Fruit fly (Drosophila melanogaster) whole organism, embryonic: ENCODE measurements around the gene CG9130.

ENCODE experiments used
- Atf3 ChIP-seq: fragments of 200-800 bp; sonication (Bioruptor generic); optimal IDR thresholded peaks from 3 replicates; lab custom pipeline; 2016; ENCODE audit warnings: missing biosample characterization, missing genetic modification characterization
- BEAF-32 ChIP-seq: fragments of 200-800 bp; sonication (Bioruptor generic); optimal IDR thresholded peaks from 3 replicates; lab custom pipeline; 2017; ENCODE audit warnings: missing biosample characterization, missing genetic modification characterization, mild to moderate bottlenecking, moderate library complexity, missing genetic modification reagents
- Bgb ChIP-seq: fragments of 200-800 bp; sonication (Bioruptor generic); IDR thresholded peaks from 2 replicates; pipeline ENCODE4 v1.3.6; 2022; ENCODE audit warnings: missing biosample characterization, missing genetic modification characterization; ENCODE audit not compliant: partially characterized antibody
- CG11247 ChIP-seq: fragments of 200-800 bp; sonication (Bioruptor generic); IDR thresholded peaks from 2 replicates; pipeline ENCODE4 v1.3.6; 2022; ENCODE audit warnings: missing biosample characterization, missing genetic modification characterization
- CG11696 ChIP-seq: fragments of 200-800 bp; sonication (Bioruptor generic); IDR thresholded peaks from 2 replicates; pipeline ENCODE4 v1.3.6; 2022; ENCODE audit warnings: missing biosample characterization, missing genetic modification characterization
- CG12155 ChIP-seq: fragments of 200-800 bp; sonication (Bioruptor generic); optimal IDR thresholded peaks from 3 replicates; lab custom pipeline; 2016; ENCODE audit warnings: missing biosample characterization, missing genetic modification characterization
- CG13287 ChIP-seq: fragments of 200-800 bp; sonication (Bioruptor generic); IDR thresholded peaks from 2 replicates; pipeline ENCODE4 v1.3.6; 2022; ENCODE audit warnings: missing biosample characterization, missing genetic modification characterization; ENCODE audit not compliant: partially characterized antibody
- CG14710 ChIP-seq: fragments of 200-800 bp; sonication (Bioruptor generic); optimal IDR thresholded peaks from 3 replicates; lab custom pipeline; 2019; ENCODE audit warnings: missing biosample characterization, mild to moderate bottlenecking, missing genetic modification characterization, moderate library complexity
- CG14860 ChIP-seq: fragments of 200-800 bp; sonication (Bioruptor generic); IDR thresholded peaks from 3 replicates; pipeline ENCODE4 v1.3.6; 2022; ENCODE audit warnings: missing biosample characterization, missing genetic modification characterization; ENCODE audit not compliant: partially characterized antibody
- CG1603 ChIP-seq: fragments of 200-800 bp; sonication (Bioruptor generic); optimal IDR thresholded peaks from 2 replicates; lab custom pipeline; 2019; ENCODE audit warnings: missing biosample characterization, mild to moderate bottlenecking, missing genetic modification characterization, moderate library complexity
- CG16813 ChIP-seq: fragments of 200-800 bp; sonication (Bioruptor generic); IDR thresholded peaks from 3 replicates; pipeline ENCODE4 v1.3.6; 2022; ENCODE audit warnings: missing biosample characterization, missing genetic modification characterization; ENCODE audit not compliant: partially characterized antibody
- CG17829 ChIP-seq: fragments of 200-800 bp; optimal IDR thresholded peaks from 2 replicates; lab custom pipeline; 2019; ENCODE audit warnings: missing biosample characterization, mild to moderate bottlenecking, missing genetic modification characterization, moderate library complexity
- CG18599 ChIP-seq: fragments of 200-800 bp; sonication (Bioruptor generic); optimal IDR thresholded peaks from 3 replicates; lab custom pipeline; 2017; ENCODE audit warnings: missing biosample characterization, missing genetic modification characterization, mild to moderate bottlenecking, moderate library complexity, missing genetic modification reagents
- CG2116 ChIP-seq: fragments of 200-800 bp; sonication (Bioruptor generic); optimal IDR thresholded peaks from 3 replicates; lab custom pipeline; 2018; ENCODE audit warnings: missing biosample characterization, mild to moderate bottlenecking, missing genetic modification characterization
- CG30431 ChIP-seq: fragments of 200-800 bp; sonication (Bioruptor generic); optimal IDR thresholded peaks from 2 replicates; lab custom pipeline; 2017; ENCODE audit warnings: missing biosample characterization, missing genetic modification characterization
- CG34224 ChIP-seq: fragments of 200-800 bp; sonication (Bioruptor generic); IDR thresholded peaks from 3 replicates; pipeline ENCODE4 v1.3.6; 2022; ENCODE audit warnings: missing biosample characterization, missing genetic modification characterization; ENCODE audit not compliant: partially characterized antibody
- CG34422 ChIP-seq: fragments of 200-800 bp; sonication (Bioruptor generic); IDR thresholded peaks from 3 replicates; pipeline ENCODE4 v1.3.6; 2022; ENCODE audit warnings: missing biosample characterization, missing genetic modification characterization
- CG3847 ChIP-seq: fragments of 200-800 bp; sonication (Bioruptor generic); IDR thresholded peaks from 2 replicates; pipeline ENCODE4 v1.3.6; 2022; ENCODE audit warnings: missing biosample characterization, missing genetic modification characterization
- CG4360 ChIP-seq: fragments of 200-800 bp; sonication (Bioruptor generic); IDR thresholded peaks from 2 replicates; pipeline ENCODE4 v1.3.6; 2022; ENCODE audit warnings: missing biosample characterization, missing genetic modification characterization
- CG43689 ChIP-seq: fragments of 200-800 bp; sonication (Bioruptor generic); IDR thresholded peaks from 2 replicates; pipeline ENCODE4 v1.3.6; 2022; ENCODE audit warnings: missing biosample characterization, missing genetic modification characterization
- CG6254 ChIP-seq: fragments of 200-800 bp; sonication (Bioruptor generic); optimal IDR thresholded peaks from 3 replicates; lab custom pipeline; 2017; ENCODE audit warnings: mild to moderate bottlenecking, missing biosample characterization, missing genetic modification reagents, missing genetic modification characterization
- CG8765 ChIP-seq: fragments of 200-800 bp; sonication (Bioruptor generic); IDR thresholded peaks from 2 replicates; pipeline ENCODE4 v1.3.6; 2022; ENCODE audit warnings: missing biosample characterization, missing genetic modification characterization
- CG8924 ChIP-seq: fragments of 200-800 bp; optimal IDR thresholded peaks from 3 replicates; lab custom pipeline; 2019; ENCODE audit warnings: missing biosample characterization, mild to moderate bottlenecking, missing genetic modification characterization, moderate library complexity
- CTCF ChIP-seq: fragments of 200-800 bp; sonication (Bioruptor generic); optimal IDR thresholded peaks from 2 replicates; lab custom pipeline; 2017; ENCODE audit warnings: missing biosample characterization, mild to moderate bottlenecking, missing genetic modification characterization, moderate library complexity
- Doc3 ChIP-seq: fragments of 200-800 bp; sonication (Bioruptor generic); IDR thresholded peaks from 3 replicates; pipeline ENCODE4 v1.3.6; 2022; ENCODE audit warnings: missing biosample characterization, missing genetic modification characterization; ENCODE audit not compliant: partially characterized antibody
- MESR4 ChIP-seq: fragments of 200-800 bp; sonication (Bioruptor generic); optimal IDR thresholded peaks from 2 replicates; lab custom pipeline; 2018; ENCODE audit warnings: missing biosample characterization, mild to moderate bottlenecking, missing genetic modification characterization, moderate library complexity
- Opbp ChIP-seq: fragments of 200-800 bp; sonication (Bioruptor generic); IDR thresholded peaks from 3 replicates; pipeline ENCODE4 v1.3.6; 2022; ENCODE audit warnings: missing biosample characterization, missing genetic modification characterization; ENCODE audit not compliant: partially characterized antibody
- Sry-β ChIP-seq: fragments of 200-800 bp; sonication (Bioruptor generic); optimal IDR thresholded peaks from 2 replicates; lab custom pipeline; 2018; ENCODE audit warnings: missing biosample characterization, mild to moderate bottlenecking, missing genetic modification characterization, moderate library complexity
- chinmo ChIP-seq: fragments of 200-800 bp; sonication (Bioruptor generic); IDR thresholded peaks from 4 replicates; pipeline ENCODE4 v1.3.6; 2022; ENCODE audit warnings: missing biosample characterization, missing genetic modification characterization; ENCODE audit not compliant: partially characterized antibody
- chm ChIP-seq: fragments of 200-800 bp; sonication (Bioruptor generic); IDR thresholded peaks from 2 replicates; pipeline ENCODE4 v1.3.6; 2022; ENCODE audit warnings: missing biosample characterization, missing genetic modification characterization
- ci ChIP-seq: fragments of 200-800 bp; sonication (Bioruptor generic); IDR thresholded peaks from 3 replicates; pipeline ENCODE4 v1.3.6; 2022; ENCODE audit warnings: missing biosample characterization, missing genetic modification characterization
- croc ChIP-seq: fragments of 200-800 bp; sonication (Bioruptor generic); conservative IDR thresholded peaks from 3 replicates; pipeline ENCODE4 v1.3.6; 2022; ENCODE audit warnings: missing biosample characterization, missing genetic modification characterization
- crol ChIP-seq: fragments of 200-800 bp; sonication (Bioruptor generic); IDR thresholded peaks from 2 replicates; pipeline ENCODE4 v1.3.6; 2022; ENCODE audit warnings: missing biosample characterization, missing genetic modification characterization
- dm ChIP-seq: fragments of 200-800 bp; sonication (Bioruptor generic); optimal IDR thresholded peaks from 3 replicates; lab custom pipeline; 2016; ENCODE audit warnings: missing biosample characterization, missing genetic modification characterization
- gro ChIP-seq: fragments of 200-800 bp; sonication (Bioruptor generic); optimal IDR thresholded peaks from 2 replicates; lab custom pipeline; 2016; ENCODE audit warnings: missing biosample characterization, missing genetic modification characterization
- hkb ChIP-seq, 2 experiments: fragments of 200-800 bp in 1 of 2; fragments of >200 bp in 1 of 2; sonication (Bioruptor generic) in 1 of 2; IDR thresholded peaks in 1 of 2; optimal IDR thresholded peaks in 1 of 2; 2 replicates each; pipeline versions ENCODE4 v1.3.6 to Lab custom; 2017 to 2022; ENCODE audit warnings: missing biosample characterization in 1 of 2, missing genetic modification characterization in 1 of 2
- jing ChIP-seq: fragments of 200-800 bp; sonication (Bioruptor generic); optimal IDR thresholded peaks from 2 replicates; lab custom pipeline; 2018; ENCODE audit warnings: missing biosample characterization, mild to moderate bottlenecking, missing genetic modification characterization
- pan ChIP-seq, 4 experiments: fragments of >200 bp in 3 of 4; fragments of 200-800 bp in 1 of 4; sonication (Bioruptor generic) in 1 of 4; optimal IDR thresholded peaks in 3 of 4; IDR thresholded peaks in 1 of 4; 2 replicates each; pipeline versions ENCODE4 v1.3.6 to Lab custom; 2017 to 2022; ENCODE audit warnings: missing biosample characterization in 2 of 4, missing genetic modification characterization in 2 of 4, mixed read lengths in 1 of 4
- prd ChIP-seq, 3 experiments: fragments of >200 bp in 2 of 3; fragments of 200-800 bp in 1 of 3; sonication (Bioruptor generic) in 1 of 3; optimal IDR thresholded peaks in 2 of 3; IDR thresholded peaks in 1 of 3; 2 replicates in 2 of 3; 3 replicates in 1 of 3; pipeline versions ENCODE4 v1.3.6 to Lab custom; 2017 to 2022; ENCODE audit warnings: missing biosample characterization in 1 of 3, missing genetic modification characterization in 1 of 3
- ranshi ChIP-seq: fragments of 200-800 bp; sonication (Bioruptor generic); IDR thresholded peaks from 2 replicates; pipeline ENCODE4 v1.3.6; 2022; ENCODE audit warnings: missing biosample characterization, missing genetic modification characterization
- sc ChIP-seq, 3 experiments: fragments of >200 bp in 2 of 3; fragments of 200-800 bp in 1 of 3; sonication (Bioruptor generic) in 1 of 3; optimal IDR thresholded peaks; 2 replicates in 2 of 3; 3 replicates in 1 of 3; lab custom pipeline; 2017; ENCODE audit warnings: mild to moderate bottlenecking in 1 of 3, missing biosample characterization in 1 of 3, missing genetic modification characterization in 1 of 3, missing genetic modification reagents in 1 of 3
- slbo ChIP-seq: fragments of 200-800 bp; sonication (Bioruptor generic); IDR thresholded peaks from 2 replicates; pipeline ENCODE4 v1.3.6; 2022; ENCODE audit warnings: missing biosample characterization, missing genetic modification characterization
- sug ChIP-seq: fragments of 200-800 bp; optimal IDR thresholded peaks from 2 replicates; lab custom pipeline; 2019; ENCODE audit warnings: missing biosample characterization, mild to moderate bottlenecking, missing genetic modification characterization, moderate library complexity
- tin ChIP-seq: fragments of 200-800 bp; sonication (Bioruptor generic); optimal IDR thresholded peaks from 3 replicates; lab custom pipeline; 2016; ENCODE audit warnings: missing biosample characterization, missing genetic modification characterization
- unc-4 ChIP-seq: fragments of 200-800 bp; sonication (Bioruptor generic); IDR thresholded peaks from 2 replicates; pipeline ENCODE4 v1.3.6; 2022; ENCODE audit warnings: missing biosample characterization, missing genetic modification characterization; ENCODE audit not compliant: partially characterized antibody
- z ChIP-seq: fragments of 200-800 bp; sonication (Bioruptor generic); IDR thresholded peaks from 3 replicates; pipeline ENCODE4 v1.3.6; 2022; ENCODE audit warnings: missing biosample characterization, missing genetic modification characterization

Gene CG9130

dm6 chr3L:1298509-1298908, 46.7 kb downstream of the CG9130 start, which contains the start of gene scf (continued):
- TF ChIP-seq jing (no peak), CG34422 (peak; percentile 73; the same call in 2 of the 3 replicates), CG6254 (GFP tag; lab: Kevin White, UChicago) (no peak), BEAF-32 (peak; percentile 40), CG11696 (0 out of 2 replicates have a peak, but pooled peaks have one; percentile 17), prd (optimal IDR thresholded peaks at IDR 0.05; lab: Kevin White, UChicago) (no peak), prd (GFP tag; IDR thresholded peaks at IDR 0.05; lab: Robert Waterston, UW) (0 out of 3 replicates have a peak, but pooled peaks have one; percentile 32), dm (GFP tag; lab: Kevin White, UChicago) (no peak), ranshi (peak; percentile 37; the same call in 1 of the 2 replicates), ci (GFP tag; lab: Robert Waterston, UW) (peak; percentile 63; the same call in 2 of the 3 replicates), unc-4 (GFP tag; lab: Robert Waterston, UW) (peak; percentile 42; the same call in 1 of the 2 replicates), gro (GFP tag; lab: Kevin White, UChicago) (peak; percentile 60), CG11247 (0 out of 2 replicates have a peak, but pooled peaks have one; percentile 15), CG3847 (GFP tag; lab: Robert Waterston, UW) (peak; percentile 48), tin (no peak), CG34224 (GFP tag; lab: Robert Waterston, UW) (peak; percentile 50), CG4360 (peak; percentile 53; the same call in 1 of the 2 replicates), CG8924 (tag; lab: Kevin White, UChicago) (peak; percentile 15), CG14860 (no peak), chinmo (GFP tag; lab: Robert Waterston, UW) (peak; percentile 63; the same call in 2 of the 4 replicates), CG2116 (GFP tag; lab: Kevin White, UChicago) (peak; percentile 35), CG43689 (GFP tag; lab: Robert Waterston, UW) (no peak), Bgb (peak; percentile 49), CG8765 (GFP tag; lab: Robert Waterston, UW) (no peak), Doc3 (GFP tag; lab: Robert Waterston, UW) (peak; percentile 28; the same call in 1 of the 3 replicates), hkb (optimal IDR thresholded peaks at IDR 0.05; lab: Kevin White, UChicago) (no peak), hkb (GFP tag; IDR thresholded peaks at IDR 0.05; lab: Robert Waterston, UW) (peak; percentile 48), sug (peak; percentile 40), CG18599 (GFP tag; lab: Kevin White, UChicago) (no peak), pan (optimal IDR thresholded peaks at IDR 0.05; lab: Kevin White, UChicago) (no peak), pan (GFP tag; optimal IDR thresholded peaks at IDR 0.05 in 1 of 2, IDR thresholded peaks at IDR 0.05 in 1 of 2) (peak in 1 of 2 experiments; percentile 37), CG14710 (peak; percentile 36), CTCF (GFP tag; lab: Kevin White, UChicago) (peak; percentile 33), chm (GFP tag; lab: Robert Waterston, UW) (peak; percentile 63; the same call in 1 of the 2 replicates), CG16813 (GFP tag; lab: Robert Waterston, UW) (peak; percentile 33; the same call in 1 of the 3 replicates), Opbp (GFP tag; lab: Robert Waterston, UW) (peak; percentile 52; the same call in 2 of the 3 replicates), CG13287 (peak; percentile 63), sc (optimal IDR thresholded peaks at IDR 0.05; lab: Kevin White, UChicago) (no peak), sc (GFP tag; optimal IDR thresholded peaks at IDR 0.05; lab: Kevin White, UChicago) (no peak), slbo (GFP tag; lab: Robert Waterston, UW) (peak; percentile 40), CG17829 (tag; lab: Kevin White, UChicago) (peak; percentile 56), CG1603 (tag; lab: Kevin White, UChicago) (peak; percentile 44), MESR4 (GFP tag; lab: Kevin White, UChicago) (peak; percentile 64), croc (no peak), Atf3 (GFP tag; lab: Kevin White, UChicago) (no peak), Sry-β (GFP tag; lab: Kevin White, UChicago) (peak; percentile 88), CG30431 (GFP tag; lab: Kevin White, UChicago) (no peak), crol (GFP tag; lab: Robert Waterston, UW) (0 out of 2 replicates have a peak, but pooled peaks have one; percentile 29), CG12155 (GFP tag; lab: Kevin White, UChicago) (no peak), z (GFP tag; lab: Robert Waterston, UW) (peak; percentile 57; the same call in 1 of the 3 replicates)
